Fruit fly (Drosophila melanogaster) whole organism, prepupa: ENCODE data around the gene CG6340.

Experiments used
- CG10631 ChIP-seq: fragments of 200-800 bp; sonication (Bioruptor generic); optimal IDR thresholded peaks from 2 replicates; lab custom pipeline; 2016; ENCODE audit warnings: missing biosample characterization, missing genetic modification characterization
- CG10669 ChIP-seq: fragments of 200-800 bp; sonication (Bioruptor generic); optimal IDR thresholded peaks from 3 replicates; lab custom pipeline; 2018; ENCODE audit warnings: missing biosample characterization, mild to moderate bottlenecking, missing genetic modification characterization, moderate library complexity
- CG11902 ChIP-seq: fragments of 200-800 bp; sonication (Bioruptor generic); optimal IDR thresholded peaks from 3 replicates; lab custom pipeline; 2016; ENCODE audit warnings: missing biosample characterization, missing genetic modification characterization
- CG15336 ChIP-seq: fragments of 200-800 bp; sonication (Bioruptor generic); IDR thresholded peaks from 2 replicates; pipeline ENCODE4 v1.3.6; 2022; ENCODE audit warnings: missing biosample characterization, missing genetic modification characterization
- CG1621 ChIP-seq: fragments of 200-800 bp; sonication (Bioruptor generic); optimal IDR thresholded peaks from 3 replicates; lab custom pipeline; 2018; ENCODE audit warnings: missing biosample characterization, mild to moderate bottlenecking, missing genetic modification characterization
- CG16779 ChIP-seq: fragments of 200-800 bp; sonication (Bioruptor generic); optimal IDR thresholded peaks from 3 replicates; lab custom pipeline; 2017; ENCODE audit warnings: missing biosample characterization, mild to moderate bottlenecking, missing genetic modification characterization
- CG3032 ChIP-seq: fragments of 200-800 bp; optimal IDR thresholded peaks from 2 replicates; lab custom pipeline; 2019; ENCODE audit warnings: missing biosample characterization, mild to moderate bottlenecking, missing genetic modification characterization, moderate library complexity
- CG31627 ChIP-seq: fragments of 200-800 bp; sonication (Bioruptor generic); optimal IDR thresholded peaks from 3 replicates; lab custom pipeline; 2016; ENCODE audit warnings: missing biosample characterization, missing genetic modification characterization
- CG34406 ChIP-seq: fragments of 200-800 bp; sonication (Bioruptor generic); optimal IDR thresholded peaks from 3 replicates; lab custom pipeline; 2016; ENCODE audit warnings: missing biosample characterization, missing genetic modification characterization
- CG3919 ChIP-seq: fragments of 200-800 bp; sonication (Bioruptor generic); optimal IDR thresholded peaks from 3 replicates; lab custom pipeline; 2016; ENCODE audit warnings: missing biosample characterization, missing genetic modification characterization
- CG4318 ChIP-seq: fragments of 200-800 bp; sonication (Bioruptor generic); optimal IDR thresholded peaks from 3 replicates; lab custom pipeline; 2017; ENCODE audit warnings: missing biosample characterization, mild to moderate bottlenecking, missing genetic modification characterization
- CG6163 ChIP-seq: fragments of 200-800 bp; sonication (Bioruptor generic); IDR thresholded peaks from 3 replicates; pipeline ENCODE4 v1.3.6; 2022; ENCODE audit warnings: missing biosample characterization, missing genetic modification characterization
- CG6276 ChIP-seq: fragments of 200-800 bp; sonication (Bioruptor generic); optimal IDR thresholded peaks from 2 replicates; lab custom pipeline; 2017; ENCODE audit warnings: missing biosample characterization, mild to moderate bottlenecking, missing genetic modification characterization
- CG6792 ChIP-seq: fragments of 200-800 bp; sonication (Bioruptor generic); optimal IDR thresholded peaks from 3 replicates; lab custom pipeline; 2016; ENCODE audit warnings: missing biosample characterization, missing genetic modification characterization
- CG6808 ChIP-seq: fragments of 200-800 bp; sonication (Bioruptor generic); optimal IDR thresholded peaks from 3 replicates; lab custom pipeline; 2017; ENCODE audit warnings: missing biosample characterization, missing genetic modification characterization, mild to moderate bottlenecking, moderate library complexity, missing genetic modification reagents
- CG7368 ChIP-seq: fragments of 200-800 bp; sonication (Bioruptor generic); optimal IDR thresholded peaks from 3 replicates; lab custom pipeline; 2016; ENCODE audit warnings: missing biosample characterization, missing genetic modification characterization
- CG9139 ChIP-seq: fragments of 200-800 bp; sonication (Bioruptor generic); optimal IDR thresholded peaks from 3 replicates; lab custom pipeline; 2017; ENCODE audit warnings: missing biosample characterization, mild to moderate bottlenecking, missing genetic modification characterization
- Eip78C ChIP-seq: fragments of 200-800 bp; sonication (Bioruptor generic); peaks from one replicate; lab custom pipeline; 2016; ENCODE audit warnings: missing biosample characterization, missing genetic modification characterization
- Eip93F ChIP-seq: fragments of 200-800 bp; sonication (Bioruptor generic); optimal IDR thresholded peaks from 2 replicates; lab custom pipeline; 2016; ENCODE audit warnings: missing biosample characterization, mild to moderate bottlenecking, missing genetic modification characterization
- Ets21C ChIP-seq: fragments of 200-800 bp; sonication (Bioruptor generic); optimal IDR thresholded peaks from 3 replicates; lab custom pipeline; 2016; ENCODE audit warnings: missing biosample characterization, missing genetic modification characterization
- Ets96B ChIP-seq: fragments of 200-800 bp; optimal IDR thresholded peaks from 2 replicates; lab custom pipeline; 2019; ENCODE audit warnings: missing biosample characterization, mild to moderate bottlenecking, missing genetic modification characterization, moderate library complexity
- Hr39 ChIP-seq: fragments of 200-800 bp; sonication (Bioruptor generic); optimal IDR thresholded peaks from 2 replicates; lab custom pipeline; 2016; ENCODE audit warnings: missing biosample characterization, missing genetic modification characterization
- Hr4 ChIP-seq: fragments of 200-800 bp; sonication (Bioruptor generic); optimal IDR thresholded peaks from 3 replicates; lab custom pipeline; 2016; ENCODE audit warnings: missing biosample characterization, missing genetic modification characterization
- Met ChIP-seq: fragments of 200-800 bp; sonication (Bioruptor generic); optimal IDR thresholded peaks from 3 replicates; lab custom pipeline; 2016; ENCODE audit warnings: missing biosample characterization, missing genetic modification characterization
- Smox ChIP-seq: fragments of 200-800 bp; sonication (Bioruptor generic); optimal IDR thresholded peaks from 3 replicates; lab custom pipeline; 2016; ENCODE audit warnings: missing biosample characterization, missing genetic modification characterization
- Sox102F ChIP-seq: fragments of 200-800 bp; sonication (Bioruptor generic); optimal IDR thresholded peaks from 2 replicates; lab custom pipeline; 2016; ENCODE audit warnings: missing biosample characterization, mild to moderate bottlenecking, missing genetic modification characterization
- Sox14 ChIP-seq: fragments of 200-800 bp; sonication (Bioruptor generic); optimal IDR thresholded peaks from 3 replicates; lab custom pipeline; 2016; ENCODE audit warnings: missing biosample characterization, missing genetic modification characterization
- achi ChIP-seq: fragments of 200-800 bp; sonication (Bioruptor generic); optimal IDR thresholded peaks from 3 replicates; lab custom pipeline; 2016; ENCODE audit warnings: missing biosample characterization, missing genetic modification characterization
- acj6 ChIP-seq: fragments of 200-800 bp; sonication (Bioruptor generic); optimal IDR thresholded peaks from 3 replicates; lab custom pipeline; 2016; ENCODE audit warnings: missing biosample characterization, missing genetic modification characterization
- dac ChIP-seq: fragments of 200-800 bp; sonication (Bioruptor generic); optimal IDR thresholded peaks from 2 replicates; lab custom pipeline; 2017; ENCODE audit warnings: missing biosample characterization, mild to moderate bottlenecking, missing genetic modification characterization
- eg ChIP-seq: fragments of 200-800 bp; sonication (Bioruptor generic); IDR thresholded peaks from 3 replicates; pipeline ENCODE4 v1.3.6; 2022; ENCODE audit warnings: missing biosample characterization, missing genetic modification characterization
- esn ChIP-seq: fragments of 200-800 bp; sonication (Bioruptor generic); optimal IDR thresholded peaks from 2 replicates; lab custom pipeline; 2016; ENCODE audit warnings: missing biosample characterization, mild to moderate bottlenecking, missing genetic modification characterization, moderate library complexity
- fd59A ChIP-seq: fragments of 200-800 bp; sonication (Bioruptor generic); optimal IDR thresholded peaks from 2 replicates; lab custom pipeline; 2017; ENCODE audit warnings: missing biosample characterization, mild to moderate bottlenecking, missing genetic modification characterization, missing genetic modification reagents
- fd85E ChIP-seq: fragments of 200-800 bp; sonication (Bioruptor generic); optimal IDR thresholded peaks from 3 replicates; lab custom pipeline; 2016; ENCODE audit warnings: missing biosample characterization, missing genetic modification characterization
- fkh ChIP-seq: fragments of 200-800 bp; sonication (Bioruptor generic); optimal IDR thresholded peaks from 3 replicates; lab custom pipeline; 2017; ENCODE audit warnings: missing biosample characterization, mild to moderate bottlenecking, missing genetic modification characterization, moderate library complexity
- lz ChIP-seq: fragments of 200-800 bp; sonication (Bioruptor generic); optimal IDR thresholded peaks from 3 replicates; lab custom pipeline; 2016; ENCODE audit warnings: missing biosample characterization, missing genetic modification characterization
- pdm3 ChIP-seq: fragments of 200-800 bp; sonication (Bioruptor generic); optimal IDR thresholded peaks from 3 replicates; lab custom pipeline; 2016; ENCODE audit warnings: missing biosample characterization, missing genetic modification characterization
- ss ChIP-seq, 2 experiments: fragments of 200-800 bp; sonication (Bioruptor generic); optimal IDR thresholded peaks; 2 replicates in 1 of 2; 3 replicates in 1 of 2; lab custom pipeline; 2017 to 2018; ENCODE audit warnings: mild to moderate bottlenecking in 2 of 2, missing biosample characterization in 2 of 2, missing genetic modification characterization in 2 of 2, moderate library complexity in 1 of 2
- svp ChIP-seq: fragments of 200-800 bp; sonication (Bioruptor generic); peaks from one replicate; lab custom pipeline; 2016; ENCODE audit warnings: missing biosample characterization, missing genetic modification characterization
- topi ChIP-seq: fragments of 200-800 bp; sonication (Bioruptor generic); optimal IDR thresholded peaks from 3 replicates; lab custom pipeline; 2016; ENCODE audit warnings: missing biosample characterization, missing genetic modification characterization
- vri ChIP-seq: fragments of 200-800 bp; sonication (Bioruptor generic); optimal IDR thresholded peaks from 3 replicates; lab custom pipeline; 2016; ENCODE audit warnings: missing biosample characterization, mild to moderate bottlenecking, missing genetic modification characterization

Gene CG6340

DNA sequence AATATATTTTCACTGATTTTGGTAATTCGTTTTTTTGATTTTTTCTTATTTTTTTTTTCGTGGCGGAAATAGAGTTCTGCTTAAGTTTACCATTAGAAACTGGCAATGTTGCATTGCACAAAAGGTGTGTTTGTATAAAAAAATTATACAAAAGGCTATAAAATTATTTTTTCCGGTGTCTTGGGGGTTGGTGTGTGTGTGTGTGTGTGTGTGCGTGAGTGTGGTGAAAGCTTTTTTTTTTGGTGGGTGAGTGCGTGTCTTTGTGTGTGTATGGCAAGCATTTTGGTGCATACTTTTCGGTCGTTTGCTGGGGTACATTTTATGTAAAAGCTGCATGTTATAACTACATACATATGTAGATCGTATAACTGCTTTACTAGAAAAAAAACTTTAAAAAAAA, 29.2 kb downstream of the CG6340 start (continued):
- TF ChIP-seq pdm3 (peak; percentile 48), Hr4 (no peak), vri (peak; percentile 20), dac (no peak), CG31627 (GFP tag; lab: Kevin White, UChicago) (peak; percentile 42), CG11902 (GFP tag; lab: Kevin White, UChicago) (no peak), fd59A (no peak), achi (GFP tag; lab: Kevin White, UChicago) (no peak), CG3919 (GFP tag; lab: Kevin White, UChicago) (no peak), Sox14 (GFP tag; lab: Kevin White, UChicago) (peak; percentile 11), fkh (no peak), CG10669 (GFP tag; lab: Kevin White, UChicago) (no peak), CG9139 (no peak), CG16779 (tag; lab: Kevin White, UChicago) (no peak), CG6808 (no peak), CG4318 (no peak), Eip78C (GFP tag; lab: Kevin White, UChicago) (peak; percentile 68), acj6 (peak; percentile 26), CG7368 (GFP tag; lab: Kevin White, UChicago) (no peak), Eip93F (GFP tag; lab: Kevin White, UChicago) (no peak), fd85E (GFP tag; lab: Kevin White, UChicago) (no peak), CG6792 (GFP tag; lab: Kevin White, UChicago) (peak; percentile 32), Ets21C (GFP tag; lab: Kevin White, UChicago) (peak; percentile 29), ss (GFP tag; optimal IDR thresholded peaks at IDR 0.05; lab: Kevin White, UChicago) (no peak), CG6163 (GFP tag; lab: Robert Waterston, UW) (no peak), Sox102F (GFP tag; lab: Kevin White, UChicago) (peak; percentile 32), Smox (GFP tag; lab: Kevin White, UChicago) (peak; percentile 55), CG6276 (no peak)

- peak; percentile 52 for TF ChIP-seq Eip78C (GFP tag; lab: Kevin White, UChicago)
- TF ChIP-seq CG10669 (GFP tag; lab: Kevin White, UChicago): peak; percentile 22
- peak; percentile 7 for TF ChIP-seq CG6792 (GFP tag; lab: Kevin White, UChicago)
- no peak for TF ChIP-seq eg (GFP tag; lab: Robert Waterston, UW)
- no peak for TF ChIP-seq CG31627 (GFP tag; lab: Kevin White, UChicago)
- no peak for TF ChIP-seq dac
- TF ChIP-seq svp: peak; percentile 73
- peak; percentile 56 for TF ChIP-seq vri
- TF ChIP-seq lz: peak; percentile 6
Observed at dm6 chrX:15522426-15523153, 40.4 kb downstream of the CG6340 start.

DNA sequence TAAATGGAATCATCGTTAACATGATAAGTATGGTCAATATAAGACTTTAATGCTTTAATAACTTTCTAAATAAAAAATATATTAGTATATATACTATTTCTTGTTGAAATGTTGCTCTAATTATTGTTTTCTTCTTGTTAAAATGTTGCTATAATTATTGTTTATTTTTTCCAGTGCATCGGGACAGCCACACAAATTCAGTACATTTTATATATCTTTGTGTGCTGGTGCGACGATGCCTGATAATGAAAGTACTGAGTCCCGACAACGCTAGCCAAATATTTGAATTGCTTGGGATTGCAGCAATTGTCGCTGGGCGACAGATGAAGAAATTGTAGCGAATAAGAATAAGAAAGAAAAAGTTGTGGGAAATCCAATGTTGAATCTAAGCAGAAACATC, 47.0 kb downstream of the CG6340 start:
- peak; percentile 53 for TF ChIP-seq svp
- TF ChIP-seq CG1621 (tag; lab: Kevin White, UChicago): no peak
- TF ChIP-seq fd59A: no peak
- no peak for TF ChIP-seq CG9139
- TF ChIP-seq Eip78C (GFP tag; lab: Kevin White, UChicago): peak; percentile 54
- peak; percentile 5 for TF ChIP-seq topi (GFP tag; lab: Kevin White, UChicago)
- no peak for TF ChIP-seq Sox14 (GFP tag; lab: Kevin White, UChicago)
- no peak for TF ChIP-seq CG15336
- TF ChIP-seq ss (GFP tag; optimal IDR thresholded peaks at IDR 0.05; lab: Kevin White, UChicago): peak in 1 of 2 experiments; percentile 10
- TF ChIP-seq Ets96B: peak; percentile 28
- peak; percentile 28 for TF ChIP-seq acj6
- TF ChIP-seq esn: no peak
- no peak for TF ChIP-seq Hr39
- TF ChIP-seq CG34406 (GFP tag; lab: Kevin White, UChicago): peak; percentile 22
- peak; percentile 2 for TF ChIP-seq CG3032 (tag; lab: Kevin White, UChicago)
- TF ChIP-seq CG10631: peak; percentile 4
- peak; percentile 21 for TF ChIP-seq achi (GFP tag; lab: Kevin White, UChicago)
- TF ChIP-seq CG10669 (GFP tag; lab: Kevin White, UChicago): peak; percentile 7
- TF ChIP-seq Met (GFP tag; lab: Kevin White, UChicago): peak; percentile 6
